Worm (Caenorhabditis elegans) whole organism, midembryonic: ENCODE results near the gene T05B9.1.

Experiments used
- T22C8.4 ChIP-seq: fragments of 200-800 bp; sonication (Bioruptor generic); IDR thresholded peaks from 2 replicates; pipeline ENCODE4 v1.3.6; 2022; ENCODE audit warnings: missing genetic modification characterization, missing compliant biosample characterization
- cog-1 ChIP-seq: sonication (generic microtip); optimal IDR thresholded peaks from 2 replicates; lab custom pipeline; 2016; ENCODE audit warnings: missing genetic modification characterization, missing compliant biosample characterization
- flt-1 ChIP-seq: fragments of 200-800 bp; sonication (Bioruptor generic); IDR thresholded peaks from 2 replicates; pipeline ENCODE4 v1.3.6; 2022; ENCODE audit warnings: missing genetic modification characterization, missing compliant biosample characterization
- klf-2 ChIP-seq: fragments of 200-800 bp; sonication (Bioruptor generic); conservative IDR thresholded peaks from 2 replicates; pipeline ENCODE4 v1.3.6; 2022; ENCODE audit warnings: missing genetic modification reagents, missing genetic modification characterization, missing compliant biosample characterization
- med-1 ChIP-seq: sonication (generic microtip); optimal IDR thresholded peaks from 2 replicates; lab custom pipeline; 2017; ENCODE audit warnings: missing genetic modification characterization, mild to moderate bottlenecking, missing compliant biosample characterization, antibody characterized with exemption, missing genetic modification reagents; ENCODE audit not compliant: insufficient read depth
- ref-1 ChIP-seq: fragments of 200-800 bp; sonication (Bioruptor generic); conservative IDR thresholded peaks from 2 replicates; pipeline ENCODE4 v1.3.6; 2022; ENCODE audit warnings: missing genetic modification reagents, missing genetic modification characterization, missing compliant biosample characterization
- tab-1 ChIP-seq: fragments of 200-800 bp; sonication (Bioruptor generic); IDR thresholded peaks from 2 replicates; pipeline ENCODE4 v1.3.6; 2022; ENCODE audit warnings: missing genetic modification characterization, missing compliant biosample characterization
- ztf-23 ChIP-seq: fragments of 200-800 bp; sonication (Bioruptor generic); IDR thresholded peaks from 2 replicates; pipeline ENCODE4 v1.3.6; 2022; ENCODE audit warnings: missing genetic modification reagents, missing genetic modification characterization, missing compliant biosample characterization
- ztf-29 ChIP-seq: fragments of 200-800 bp; sonication (Bioruptor generic); IDR thresholded peaks from 2 replicates; pipeline ENCODE4 v1.3.6; 2022; ENCODE audit warnings: missing genetic modification reagents, missing genetic modification characterization, missing compliant biosample characterization

ce11 chrII:11286445-11286844 is 25.5 kb upstream of the T05B9.1 start:
- TF ChIP-seq ztf-23 (GFP tag; lab: Robert Waterston, UW), result no peak
- TF ChIP-seq ztf-29 (GFP tag; lab: Robert Waterston, UW), result no peak
- no peak for TF ChIP-seq T22C8.4 (GFP tag; lab: Robert Waterston, UW)
- TF ChIP-seq flt-1 (GFP tag; lab: Robert Waterston, UW), result no peak
- TF ChIP-seq ref-1 (GFP tag; lab: Robert Waterston, UW), result no peak
- no peak for TF ChIP-seq klf-2 (GFP tag; lab: Robert Waterston, UW)
- TF ChIP-seq med-1 (GFP tag; lab: Kevin White, UChicago), result no peak
- no peak for TF ChIP-seq cog-1 (tag; lab: Kevin White, UChicago)
- TF ChIP-seq tab-1, result no peak
